Fruit fly (Drosophila melanogaster) whole organism, wandering third instar larva: Measurements from ENCODE around the gene CG42393.

ENCODE experiments used
- CG32264 ChIP-seq: fragments of 200-800 bp; sonication (Bioruptor generic); optimal IDR thresholded peaks from 2 replicates; lab custom pipeline; 2016; ENCODE audit warnings: missing biosample characterization, missing genetic modification characterization
- Hr78 ChIP-seq: fragments of >200 bp; optimal IDR thresholded peaks from 2 replicates; lab custom pipeline; 2017; ENCODE audit warnings: missing biosample characterization, missing genetic modification characterization
- Hr83 ChIP-seq: fragments of 200-300 bp; sonication (Bioruptor generic); optimal IDR thresholded peaks from 2 replicates; lab custom pipeline; 2016; ENCODE audit warnings: missing biosample characterization, mild to moderate bottlenecking, missing genetic modification characterization, moderate library complexity; ENCODE audit not compliant: poor library complexity, severe bottlenecking
- Sp1 ChIP-seq: fragments of 200-800 bp; sonication (Bioruptor generic); optimal IDR thresholded peaks from 3 replicates; lab custom pipeline; 2019; ENCODE audit warnings: missing biosample characterization, mild to moderate bottlenecking, missing genetic modification characterization, moderate library complexity
- dl ChIP-seq, 2 experiments: fragments of 175-275, 200-275 bp in 1 of 2; fragments of 200-275 bp in 1 of 2; sonication (Bioruptor generic); optimal IDR thresholded peaks; lab custom pipeline; 2018; ENCODE audit warnings: mild to moderate bottlenecking in 2 of 2, missing biosample characterization in 2 of 2, missing genetic modification characterization in 2 of 2, moderate library complexity in 2 of 2; ENCODE audit not compliant: partially characterized antibody in 2 of 2, insufficient read depth in 1 of 2
- foxo ChIP-seq, 2 experiments: fragments of 200-800 bp; sonication (Bioruptor generic); optimal IDR thresholded peaks; 2 replicates in 1 of 2; 3 replicates in 1 of 2; lab custom pipeline; 2016 to 2017; ENCODE audit warnings: missing biosample characterization in 2 of 2, missing genetic modification characterization in 2 of 2
- pan ChIP-seq: fragments of >200 bp; optimal IDR thresholded peaks from 2 replicates; lab custom pipeline; 2017
- tai ChIP-seq: sonication (Bioruptor generic); optimal IDR thresholded peaks from 2 replicates; lab custom pipeline; 2016; ENCODE audit warnings: missing biosample characterization, missing genetic modification characterization

dm6 chr3L:18000102-18000488 is 42.4 kb upstream of the CG42393 start:
- TF ChIP-seq foxo (GFP tag; optimal IDR thresholded peaks at IDR 0.05; lab: Kevin White, UChicago) = no peak
- peak; percentile 28 for TF ChIP-seq Hr83 (GFP tag; lab: Kevin White, UChicago)
- TF ChIP-seq pan (lab: Kevin White, UChicago) = no peak
- no peak for TF ChIP-seq Sp1
- no peak for TF ChIP-seq dl (GFP tag; optimal IDR thresholded peaks at IDR 0.05; lab: Kevin White, UChicago; ENCODE audit: insufficient read depth in 1 of 2, partially characterized antibody in 2 of 2)
- no peak for TF ChIP-seq Hr78 (GFP tag; lab: Kevin White, UChicago)
- no peak for TF ChIP-seq tai (GFP tag; lab: Kevin White, UChicago)
- TF ChIP-seq CG32264 (GFP tag; lab: Kevin White, UChicago) = no peak
